Fruit fly (Drosophila melanogaster) whole organism, embryonic: ENCODE measurements around the gene Mip.
A peak's percentile ranks its signal among the peaks of the same experiment; 100 is the strongest.

Experiments
- B-H1 ChIP-seq: fragments of 200-800 bp; sonication (Bioruptor generic); IDR thresholded peaks from 3 replicates; pipeline ENCODE4 v1.3.6; 2022; ENCODE audit warnings: missing biosample characterization, missing genetic modification characterization
- BEAF-32 ChIP-seq: fragments of 200-800 bp; sonication (Bioruptor generic); optimal IDR thresholded peaks from 3 replicates; lab custom pipeline; 2017; ENCODE audit warnings: missing biosample characterization, missing genetic modification characterization, mild to moderate bottlenecking, moderate library complexity, missing genetic modification reagents
- CG10209 ChIP-seq: fragments of 200-800 bp; sonication (Bioruptor generic); optimal IDR thresholded peaks from 3 replicates; lab custom pipeline; 2017; ENCODE audit warnings: missing biosample characterization, mild to moderate bottlenecking, missing genetic modification characterization, missing genetic modification reagents
- CG10979 ChIP-seq: fragments of 200-800 bp; sonication (Bioruptor generic); optimal IDR thresholded peaks from 2 replicates; lab custom pipeline; 2018; ENCODE audit warnings: missing biosample characterization, mild to moderate bottlenecking, missing genetic modification characterization, moderate library complexity
- CG15514 ChIP-seq: fragments of 200-800 bp; sonication (Bioruptor generic); optimal IDR thresholded peaks from 3 replicates; lab custom pipeline; 2017; ENCODE audit warnings: missing biosample characterization, missing genetic modification characterization, mild to moderate bottlenecking, moderate library complexity, missing genetic modification reagents
- CG2129 ChIP-seq: fragments of 200-800 bp; sonication (Bioruptor generic); IDR thresholded peaks from 2 replicates; pipeline ENCODE4 v1.3.6; 2022; ENCODE audit warnings: missing biosample characterization, missing genetic modification characterization; ENCODE audit not compliant: partially characterized antibody
- CG30403 ChIP-seq: fragments of 200-800 bp; sonication (Bioruptor generic); optimal IDR thresholded peaks from 3 replicates; lab custom pipeline; 2016; ENCODE audit warnings: missing biosample characterization, missing genetic modification characterization
- CG31441 ChIP-seq: fragments of 200-800 bp; sonication (Bioruptor generic); IDR thresholded peaks from 2 replicates; pipeline ENCODE4 v1.3.6; 2022; ENCODE audit warnings: missing biosample characterization, missing genetic modification characterization
- CG42726 ChIP-seq: fragments of 200-800 bp; sonication (Bioruptor generic); IDR thresholded peaks from 2 replicates; pipeline ENCODE4 v1.3.6; 2022; ENCODE audit warnings: missing biosample characterization, missing genetic modification characterization; ENCODE audit not compliant: partially characterized antibody
- CG6854 ChIP-seq: fragments of 200-800 bp; sonication (Bioruptor generic); optimal IDR thresholded peaks from 3 replicates; lab custom pipeline; 2017; ENCODE audit warnings: missing biosample characterization, mild to moderate bottlenecking, missing genetic modification characterization
- CG7839 ChIP-seq: fragments of 200-800 bp; sonication (Bioruptor generic); optimal IDR thresholded peaks from 3 replicates; lab custom pipeline; 2018; ENCODE audit warnings: missing biosample characterization, mild to moderate bottlenecking, missing genetic modification characterization, moderate library complexity
- CG7987 ChIP-seq: fragments of 200-800 bp; sonication (Bioruptor generic); optimal IDR thresholded peaks from 2 replicates; lab custom pipeline; 2018; ENCODE audit warnings: missing biosample characterization, mild to moderate bottlenecking, missing genetic modification characterization, moderate library complexity
- CG8924 ChIP-seq: fragments of 200-800 bp; optimal IDR thresholded peaks from 3 replicates; lab custom pipeline; 2019; ENCODE audit warnings: missing biosample characterization, mild to moderate bottlenecking, missing genetic modification characterization, moderate library complexity
- CG9437 ChIP-seq: fragments of 200-800 bp; sonication (Bioruptor generic); optimal IDR thresholded peaks from 2 replicates; lab custom pipeline; 2018; ENCODE audit warnings: missing biosample characterization, mild to moderate bottlenecking, missing genetic modification characterization
- CG9727 ChIP-seq: fragments of 200-800 bp; sonication (Bioruptor generic); optimal IDR thresholded peaks from 3 replicates; lab custom pipeline; 2017; ENCODE audit warnings: missing biosample characterization, mild to moderate bottlenecking, missing genetic modification characterization
- CTCF ChIP-seq: fragments of 200-800 bp; sonication (Bioruptor generic); optimal IDR thresholded peaks from 2 replicates; lab custom pipeline; 2017; ENCODE audit warnings: missing biosample characterization, mild to moderate bottlenecking, missing genetic modification characterization, moderate library complexity
- D ChIP-seq, 2 experiments: fragments of 200-800 bp in 1 of 2; fragments of >200 bp in 1 of 2; sonication (Bioruptor generic) in 1 of 2; optimal IDR thresholded peaks; 2 replicates in 1 of 2; 3 replicates in 1 of 2; lab custom pipeline; 2017; ENCODE audit warnings: mild to moderate bottlenecking in 1 of 2, missing biosample characterization in 1 of 2, missing genetic modification characterization in 1 of 2, missing genetic modification reagents in 1 of 2
- Dll ChIP-seq: fragments of 200-800 bp; sonication (Bioruptor generic); IDR thresholded peaks from 4 replicates; pipeline ENCODE4 v1.3.6; 2022; ENCODE audit warnings: missing biosample characterization, missing genetic modification characterization; ENCODE audit not compliant: partially characterized antibody
- Doc2 ChIP-seq: fragments of 200-800 bp; sonication (Bioruptor generic); IDR thresholded peaks from 2 replicates; pipeline ENCODE4 v1.3.6; 2022; ENCODE audit warnings: missing biosample characterization, missing genetic modification characterization
- Dp ChIP-seq: fragments of 200-800 bp; sonication (Bioruptor generic); optimal IDR thresholded peaks from 2 replicates; lab custom pipeline; 2018; ENCODE audit warnings: missing biosample characterization, mild to moderate bottlenecking, missing genetic modification characterization, moderate library complexity
- Fer1 ChIP-seq: fragments of 200-800 bp; sonication (Bioruptor generic); optimal IDR thresholded peaks from 2 replicates; lab custom pipeline; 2017; ENCODE audit warnings: missing biosample characterization, mild to moderate bottlenecking, missing genetic modification characterization
- Fer3 ChIP-seq: fragments of 200-800 bp; sonication (Bioruptor generic); optimal IDR thresholded peaks from 2 replicates; lab custom pipeline; 2018; ENCODE audit warnings: missing biosample characterization, mild to moderate bottlenecking, missing genetic modification characterization, moderate library complexity
- Gug ChIP-seq: fragments of 200-800 bp; sonication (Bioruptor generic); IDR thresholded peaks from 4 replicates; pipeline ENCODE4 v1.3.6; 2022; ENCODE audit warnings: missing biosample characterization, missing genetic modification characterization
- HmgZ ChIP-seq: fragments of 200-800 bp; sonication (Bioruptor generic); optimal IDR thresholded peaks from 2 replicates; lab custom pipeline; 2018; ENCODE audit warnings: missing biosample characterization, mild to moderate bottlenecking, missing genetic modification characterization
- Hr39 ChIP-seq: fragments of >200 bp; optimal IDR thresholded peaks from 2 replicates; lab custom pipeline; 2017
- Mad ChIP-seq: fragments of 200-800 bp; sonication (Bioruptor generic); optimal IDR thresholded peaks from 2 replicates; lab custom pipeline; 2016; ENCODE audit warnings: missing biosample characterization, missing genetic modification characterization
- Meics ChIP-seq: fragments of 200-800 bp; sonication (Bioruptor generic); optimal IDR thresholded peaks from 2 replicates; lab custom pipeline; 2017; ENCODE audit warnings: missing biosample characterization, mild to moderate bottlenecking, missing genetic modification characterization
- Oli ChIP-seq: fragments of 200-800 bp; sonication (Bioruptor generic); optimal IDR thresholded peaks from 2 replicates; lab custom pipeline; 2018; ENCODE audit warnings: missing biosample characterization, mild to moderate bottlenecking, missing genetic modification characterization, moderate library complexity
- Side ChIP-seq: fragments of 200-800 bp; sonication (Bioruptor generic); optimal IDR thresholded peaks from 2 replicates; lab custom pipeline; 2016; ENCODE audit warnings: missing biosample characterization, missing genetic modification characterization
- Tbp ChIP-seq: fragments of >200 bp; optimal IDR thresholded peaks from 2 replicates; lab custom pipeline; 2018; ENCODE audit warnings: missing biosample characterization, missing genetic modification characterization
- YL-1 ChIP-seq: fragments of 200-800 bp; sonication (Bioruptor generic); optimal IDR thresholded peaks from 3 replicates; lab custom pipeline; 2017; ENCODE audit warnings: missing biosample characterization, mild to moderate bottlenecking, missing genetic modification characterization
- ap ChIP-seq: fragments of 200-800 bp; sonication (Bioruptor generic); IDR thresholded peaks from 2 replicates; pipeline ENCODE4 v1.3.6; 2022; ENCODE audit warnings: missing biosample characterization, missing genetic modification characterization
- az2 ChIP-seq: fragments of 200-800 bp; sonication (Bioruptor generic); optimal IDR thresholded peaks from 3 replicates; lab custom pipeline; 2016; ENCODE audit warnings: missing biosample characterization, missing genetic modification characterization
- bcd ChIP-seq: fragments of 200-800 bp; sonication (Bioruptor generic); optimal IDR thresholded peaks from 2 replicates; lab custom pipeline; 2017; ENCODE audit warnings: missing biosample characterization, mild to moderate bottlenecking, missing genetic modification characterization
- chm ChIP-seq: fragments of 200-800 bp; sonication (Bioruptor generic); IDR thresholded peaks from 2 replicates; pipeline ENCODE4 v1.3.6; 2022; ENCODE audit warnings: missing biosample characterization, missing genetic modification characterization
- dati ChIP-seq: fragments of 200-800 bp; sonication (Bioruptor generic); IDR thresholded peaks from 2 replicates; pipeline ENCODE4 v1.3.6; 2022; ENCODE audit warnings: missing biosample characterization, missing genetic modification characterization
- dimm ChIP-seq: fragments of 200-800 bp; sonication (Bioruptor generic); IDR thresholded peaks from 2 replicates; pipeline ENCODE4 v1.3.6; 2022; ENCODE audit warnings: missing biosample characterization, missing genetic modification characterization
- gt ChIP-seq: fragments of 200-800 bp; sonication (Bioruptor generic); IDR thresholded peaks from 2 replicates; pipeline ENCODE4 v1.3.6; 2022; ENCODE audit warnings: missing biosample characterization, missing genetic modification characterization
- h ChIP-seq: fragments of >200 bp; optimal IDR thresholded peaks from 2 replicates; lab custom pipeline; 2017
- inv ChIP-seq: fragments of 200-800 bp; sonication (Bioruptor generic); IDR thresholded peaks from 2 replicates; pipeline ENCODE4 v1.3.6; 2022; ENCODE audit warnings: missing biosample characterization, missing genetic modification characterization; ENCODE audit not compliant: partially characterized antibody
- kay ChIP-seq: fragments of 200-800 bp; sonication (Bioruptor generic); optimal IDR thresholded peaks from 2 replicates; lab custom pipeline; 2016; ENCODE audit warnings: missing biosample characterization, missing genetic modification characterization
- kni ChIP-seq: fragments of 200-800 bp; sonication (Bioruptor generic); optimal IDR thresholded peaks from 3 replicates; lab custom pipeline; 2017; ENCODE audit warnings: mild to moderate bottlenecking, missing biosample characterization, missing genetic modification reagents, missing genetic modification characterization
- org-1 ChIP-seq: fragments of 200-800 bp; sonication (Bioruptor generic); optimal IDR thresholded peaks from 2 replicates; lab custom pipeline; 2017; ENCODE audit warnings: missing biosample characterization, missing genetic modification characterization
- pros ChIP-seq: fragments of 200-800 bp; sonication (Bioruptor generic); optimal IDR thresholded peaks from 3 replicates; lab custom pipeline; 2019; ENCODE audit warnings: missing biosample characterization, mild to moderate bottlenecking, missing genetic modification characterization, moderate library complexity
- so ChIP-seq: fragments of 200-800 bp; sonication (Bioruptor generic); IDR thresholded peaks from 3 replicates; pipeline ENCODE4 v1.3.6; 2022; ENCODE audit warnings: missing biosample characterization, missing genetic modification characterization
- tio ChIP-seq: fragments of 200-800 bp; sonication (Bioruptor generic); optimal IDR thresholded peaks from 2 replicates; lab custom pipeline; 2017; ENCODE audit warnings: missing biosample characterization, missing genetic modification characterization, inconsistent platforms
- tna ChIP-seq: fragments of 200-800 bp; sonication (Bioruptor generic); IDR thresholded peaks from 2 replicates; pipeline ENCODE4 v1.3.6; 2022; ENCODE audit warnings: missing biosample characterization, missing genetic modification characterization; ENCODE audit not compliant: partially characterized antibody
- tup ChIP-seq: fragments of 200-800 bp; sonication (Bioruptor generic); optimal IDR thresholded peaks from 2 replicates; lab custom pipeline; 2016; ENCODE audit warnings: missing biosample characterization, mild to moderate bottlenecking, missing genetic modification characterization, moderate library complexity
- twi ChIP-seq: fragments of 200-800 bp; optimal IDR thresholded peaks from 2 replicates; lab custom pipeline; 2019; ENCODE audit warnings: missing biosample characterization, mild to moderate bottlenecking, missing genetic modification characterization, moderate library complexity
- vvl ChIP-seq: fragments of 200-800 bp; sonication (Bioruptor generic); IDR thresholded peaks from 2 replicates; pipeline ENCODE4 v1.3.6; 2022; ENCODE audit warnings: missing biosample characterization, missing genetic modification characterization
- wdn ChIP-seq: fragments of 200-800 bp; sonication (Bioruptor generic); IDR thresholded peaks from 2 replicates; pipeline ENCODE4 v1.3.6; 2022; ENCODE audit warnings: missing biosample characterization, missing genetic modification characterization
- z ChIP-seq: fragments of 200-800 bp; sonication (Bioruptor generic); IDR thresholded peaks from 3 replicates; pipeline ENCODE4 v1.3.6; 2022; ENCODE audit warnings: missing biosample characterization, missing genetic modification characterization

Gene Mip

dm6 chr3L:17379311-17379710 lies 29.8 kb upstream of the Mip start, which contains the start of gene Cad74A (continued):
- no peak for TF ChIP-seq CG9437 (GFP tag; lab: Kevin White, UChicago)
- TF ChIP-seq Fer1 (GFP tag; lab: Kevin White, UChicago): no peak
- TF ChIP-seq ap (GFP tag; lab: Robert Waterston, UW): no peak
- no peak for TF ChIP-seq Oli (tag; lab: Kevin White, UChicago)
- no peak for TF ChIP-seq h
- TF ChIP-seq az2: no peak
- TF ChIP-seq CG15514: no peak
- TF ChIP-seq BEAF-32 (GFP tag; lab: Kevin White, UChicago): no peak
- TF ChIP-seq CG6854 (GFP tag; lab: Kevin White, UChicago): no peak
- TF ChIP-seq YL-1 (GFP tag; lab: Kevin White, UChicago): no peak
- no peak for TF ChIP-seq CG10979 (tag; lab: Kevin White, UChicago)
- TF ChIP-seq D (optimal IDR thresholded peaks at IDR 0.05; lab: Kevin White, UChicago): peak; percentile 44
- TF ChIP-seq D (GFP tag; optimal IDR thresholded peaks at IDR 0.05; lab: Kevin White, UChicago): no peak
- no peak for TF ChIP-seq z (GFP tag; lab: Robert Waterston, UW)
- no peak for TF ChIP-seq gt
- TF ChIP-seq Dp (GFP tag; lab: Kevin White, UChicago): no peak
- TF ChIP-seq kay (GFP tag; lab: Kevin White, UChicago): no peak
- peak; percentile 63 for TF ChIP-seq kni (GFP tag; lab: Kevin White, UChicago)
- TF ChIP-seq bcd (GFP tag; lab: Kevin White, UChicago): no peak
- no peak for TF ChIP-seq Side (GFP tag; lab: Kevin White, UChicago)
- TF ChIP-seq CG30403 (GFP tag; lab: Kevin White, UChicago): no peak
- no peak for TF ChIP-seq inv (GFP tag; lab: Robert Waterston, UW)
- no peak for TF ChIP-seq org-1
- no peak for TF ChIP-seq Gug (GFP tag; lab: Robert Waterston, UW)
- TF ChIP-seq HmgZ (tag; lab: Kevin White, UChicago): no peak
- TF ChIP-seq tio (GFP tag; lab: Kevin White, UChicago): no peak
- TF ChIP-seq Tbp (GFP tag; lab: Kevin White, UChicago): no peak
- TF ChIP-seq B-H1: no peak; the same call in 2 of the 3 replicates
- peak; percentile 27 for TF ChIP-seq pros
- no peak for TF ChIP-seq CG31441 (GFP tag; lab: Robert Waterston, UW)
- TF ChIP-seq Dll (GFP tag; lab: Robert Waterston, UW): no peak
- no peak for TF ChIP-seq CG10209
- TF ChIP-seq chm (GFP tag; lab: Robert Waterston, UW): no peak
- peak; percentile 23 for TF ChIP-seq CTCF
- TF ChIP-seq Hr39: no peak
- TF ChIP-seq wdn: no peak
- no peak for TF ChIP-seq tup (GFP tag; lab: Kevin White, UChicago)
- TF ChIP-seq so (GFP tag; lab: Robert Waterston, UW): peak; percentile 60; the same call in 2 of the 3 replicates
- TF ChIP-seq Doc2 (GFP tag; lab: Robert Waterston, UW): no peak
- no peak for TF ChIP-seq Meics (GFP tag; lab: Kevin White, UChicago)
- TF ChIP-seq dati: no peak
- no peak for TF ChIP-seq Mad
- no peak for TF ChIP-seq CG7987 (GFP tag; lab: Kevin White, UChicago)
- TF ChIP-seq Fer3 (tag; lab: Kevin White, UChicago): no peak
- peak; percentile 60; the same call in 1 of the 2 replicates for TF ChIP-seq vvl
- TF ChIP-seq CG42726 (GFP tag; lab: Robert Waterston, UW): peak; percentile 39; the same call in 1 of the 2 replicates
- no peak for TF ChIP-seq CG2129 (GFP tag; lab: Robert Waterston, UW)
- no peak for TF ChIP-seq dimm (GFP tag; lab: Robert Waterston, UW)
- peak; percentile 4 for TF ChIP-seq CG9727 (GFP tag; lab: Kevin White, UChicago)
- TF ChIP-seq twi (tag; lab: Kevin White, UChicago): no peak
- TF ChIP-seq tna (GFP tag; lab: Robert Waterston, UW): 0 out of 2 replicates have a peak, but pooled peaks have one; percentile 47
- no peak for TF ChIP-seq CG7839 (tag; lab: Kevin White, UChicago)
- peak; percentile 2 for TF ChIP-seq CG8924 (tag; lab: Kevin White, UChicago)
